Worm (Caenorhabditis elegans): Measurements from ENCODE around the gene imb-2.

Gene imb-2

ce11 chrII:14401098-14401497, 35.6 kb downstream of the imb-2 start:
- no peak for TF ChIP-seq T23F11.4 (GFP tag; optimal IDR thresholded peaks at IDR 0.05)
- TF ChIP-seq zip-5 (tag; optimal IDR thresholded peaks at IDR 0.05) = no peak
- TF ChIP-seq odd-2 (tag; optimal IDR thresholded peaks at IDR 0.05) = no peak
- TF ChIP-seq dve-1 (tag; optimal IDR thresholded peaks at IDR 0.05) = no peak
- no peak for TF ChIP-seq hlh-30 (tag; optimal IDR thresholded peaks at IDR 0.05; ENCODE audit: insufficient read depth)
- no peak for TF ChIP-seq pat-9 (tag; optimal IDR thresholded peaks at IDR 0.05)
- no peak for TF ChIP-seq elt-4 (tag; optimal IDR thresholded peaks at IDR 0.05)
- TF ChIP-seq nhr-11 (tag; optimal IDR thresholded peaks at IDR 0.05) = no peak
- no peak for TF ChIP-seq ceh-45 (GFP tag; IDR thresholded peaks at IDR 0.05)
- no peak for TF ChIP-seq hlh-15 (tag; optimal IDR thresholded peaks at IDR 0.05)
- TF ChIP-seq nfya-1 (tag; optimal IDR thresholded peaks at IDR 0.05) = no peak
- no peak for TF ChIP-seq ceh-22 (tag; optimal IDR thresholded peaks at IDR 0.05)
- TF ChIP-seq ceh-31 (tag; optimal IDR thresholded peaks at IDR 0.05) = no peak

- TF ChIP-seq hlh-30 (tag; optimal IDR thresholded peaks at IDR 0.05; ENCODE audit: insufficient read depth) (peak; percentile 44), hlh-8 (tag; optimal IDR thresholded peaks at IDR 0.05) (no peak), ama-1 (optimal IDR thresholded peaks at IDR 0.05) (peak; percentile 29), pax-1 (tag; optimal IDR thresholded peaks at IDR 0.05) (peak; percentile 13)
Measured at ce11 chrII:14404266-14404665, 38.8 kb downstream of the imb-2 start.

- peak; percentile 97 for TF ChIP-seq hlh-30 (tag; optimal IDR thresholded peaks at IDR 0.05; ENCODE audit: insufficient read depth)
- TF ChIP-seq ahr-1 (tag; optimal IDR thresholded peaks at IDR 0.05) = no peak
- TF ChIP-seq ceh-31 (tag; optimal IDR thresholded peaks at IDR 0.05) = peak; percentile 96
- TF ChIP-seq nhr-11 (tag; optimal IDR thresholded peaks at IDR 0.05) = no peak
- peak; percentile 93 for TF ChIP-seq ref-2 (tag; optimal IDR thresholded peaks at IDR 0.05)
- TF ChIP-seq ceh-30 (tag; optimal IDR thresholded peaks at IDR 0.05) = no peak
- TF ChIP-seq pat-9 (tag; optimal IDR thresholded peaks at IDR 0.05) = no peak
- peak; percentile 53 for TF ChIP-seq unc-42 (tag; optimal IDR thresholded peaks at IDR 0.05)
- peak; percentile 21 for TF ChIP-seq Y22D7AL.16 (tag; optimal IDR thresholded peaks at IDR 0.05)
- peak; percentile 76 for TF ChIP-seq ceh-2 (tag; optimal IDR thresholded peaks at IDR 0.05)
- peak; percentile 74 for TF ChIP-seq sdc-2 (tag; optimal IDR thresholded peaks at IDR 0.05)
- TF ChIP-seq rnt-1 (tag; optimal IDR thresholded peaks at IDR 0.05) = peak; percentile 91
- peak; percentile 85 for TF ChIP-seq sox-2 (GFP tag; IDR thresholded peaks at IDR 0.05)
- no peak for TF ChIP-seq ztf-16 (tag; optimal IDR thresholded peaks at IDR 0.05)
- peak; percentile 77 for TF ChIP-seq ceh-22 (tag; optimal IDR thresholded peaks at IDR 0.05)
- no peak for TF ChIP-seq unc-86 (tag; optimal IDR thresholded peaks at IDR 0.05)
- peak; percentile 84 for TF ChIP-seq pros-1 (tag; optimal IDR thresholded peaks at IDR 0.05)
- no peak for TF ChIP-seq ceh-9 (tag; optimal IDR thresholded peaks at IDR 0.05)
- no peak for TF ChIP-seq hlh-15 (tag; optimal IDR thresholded peaks at IDR 0.05)
- no peak for TF ChIP-seq lin-11 (tag; optimal IDR thresholded peaks at IDR 0.05)
- TF ChIP-seq zip-5 (tag; optimal IDR thresholded peaks at IDR 0.05) = no peak
- peak; percentile 19 for TF ChIP-seq dve-1 (tag; optimal IDR thresholded peaks at IDR 0.05)
- TF ChIP-seq unc-55 (GFP tag; optimal IDR thresholded peaks at IDR 0.05) = peak; percentile 95
- TF ChIP-seq hlh-8 (tag; optimal IDR thresholded peaks at IDR 0.05) = peak; percentile 54
- peak; percentile 45 for TF ChIP-seq C08G9.2 (tag; optimal IDR thresholded peaks at IDR 0.05)
- no peak for TF ChIP-seq pag-3 (tag; optimal IDR thresholded peaks at IDR 0.05; ENCODE audit: borderline replicate concordance)
- no peak for TF ChIP-seq sox-4 (tag; optimal IDR thresholded peaks at IDR 0.05)
- no peak for TF ChIP-seq C38D4.7 (GFP tag; optimal IDR thresholded peaks at IDR 0.05)
- peak; percentile 85 for TF ChIP-seq ets-4 (tag; optimal IDR thresholded peaks at IDR 0.05)
- TF ChIP-seq lim-6 (tag; optimal IDR thresholded peaks at IDR 0.05) = no peak
- TF ChIP-seq elt-2 (tag; optimal IDR thresholded peaks at IDR 0.05) = no peak
- TF ChIP-seq odd-2 (tag; optimal IDR thresholded peaks at IDR 0.05) = no peak
- TF ChIP-seq fkh-10 (GFP tag; optimal IDR thresholded peaks at IDR 0.05) = no peak
- TF ChIP-seq F13H6.1 (tag; optimal IDR thresholded peaks at IDR 0.05) = peak; percentile 74
- no peak for TF ChIP-seq ceh-24 (tag; optimal IDR thresholded peaks at IDR 0.05)
- TF ChIP-seq ceh-6 (GFP tag; optimal IDR thresholded peaks at IDR 0.05) = no peak
- TF ChIP-seq nhr-232 (tag; optimal IDR thresholded peaks at IDR 0.05) = peak; percentile 14
- TF ChIP-seq nfya-1 (tag; optimal IDR thresholded peaks at IDR 0.05) = peak; percentile 90
- no peak for TF ChIP-seq ttx-3 (tag; optimal IDR thresholded peaks at IDR 0.05)
- TF ChIP-seq hlh-6 (tag; optimal IDR thresholded peaks at IDR 0.05) = no peak
- TF ChIP-seq eyg-1 (tag; optimal IDR thresholded peaks at IDR 0.05) = peak; percentile 12
Measured at ce11 chrII:14404741-14405488, 39.4 kb downstream of the imb-2 start.
